Fruit fly (Drosophila melanogaster) whole organism, embryonic: ENCODE data around the gene CG15422.

Source experiments
- Abd-B ChIP-seq: fragments of 200-800 bp; sonication (Bioruptor generic); optimal IDR thresholded peaks from 2 replicates; lab custom pipeline; 2018; ENCODE audit warnings: missing biosample characterization, mild to moderate bottlenecking, missing genetic modification characterization, moderate library complexity
- CG11695 ChIP-seq: fragments of 200-800 bp; sonication (Bioruptor generic); IDR thresholded peaks from 3 replicates; pipeline ENCODE4 v1.3.6; 2022; ENCODE audit warnings: missing biosample characterization, missing genetic modification characterization
- CG12104 ChIP-seq: fragments of 200-800 bp; sonication (Bioruptor generic); optimal IDR thresholded peaks from 3 replicates; lab custom pipeline; 2016; ENCODE audit warnings: missing biosample characterization, missing genetic modification characterization
- CG12391 ChIP-seq: fragments of 200-800 bp; sonication (Bioruptor generic); optimal IDR thresholded peaks from 3 replicates; lab custom pipeline; 2018; ENCODE audit warnings: missing biosample characterization, mild to moderate bottlenecking, missing genetic modification characterization, moderate library complexity
- CG12744 ChIP-seq: fragments of 200-800 bp; sonication (Bioruptor generic); optimal IDR thresholded peaks from 2 replicates; lab custom pipeline; 2016; ENCODE audit warnings: missing biosample characterization, missing genetic modification characterization
- CG14441 ChIP-seq: fragments of 200-800 bp; sonication (Bioruptor generic); IDR thresholded peaks from 2 replicates; pipeline ENCODE4 v1.3.6; 2022; ENCODE audit warnings: missing biosample characterization, missing genetic modification characterization
- CG15601 ChIP-seq: fragments of 200-800 bp; sonication (Bioruptor generic); optimal IDR thresholded peaks from 3 replicates; lab custom pipeline; 2019; ENCODE audit warnings: missing biosample characterization, mild to moderate bottlenecking, missing genetic modification characterization, moderate library complexity
- CG17328 ChIP-seq: fragments of 200-800 bp; sonication (Bioruptor generic); IDR thresholded peaks from 2 replicates; pipeline ENCODE4 v1.3.6; 2022; ENCODE audit warnings: missing biosample characterization, missing genetic modification characterization
- CG18476 ChIP-seq: fragments of 200-800 bp; sonication (Bioruptor generic); optimal IDR thresholded peaks from 2 replicates; lab custom pipeline; 2016; ENCODE audit warnings: missing biosample characterization, mild to moderate bottlenecking, missing genetic modification characterization
- CG31365 ChIP-seq: fragments of 200-800 bp; sonication (Bioruptor generic); optimal IDR thresholded peaks from 2 replicates; lab custom pipeline; 2018; ENCODE audit warnings: missing biosample characterization, mild to moderate bottlenecking, missing genetic modification characterization
- CG3847 ChIP-seq: fragments of 200-800 bp; sonication (Bioruptor generic); IDR thresholded peaks from 2 replicates; pipeline ENCODE4 v1.3.6; 2022; ENCODE audit warnings: missing biosample characterization, missing genetic modification characterization
- CG4282 ChIP-seq: fragments of 200-800 bp; sonication (Bioruptor generic); optimal IDR thresholded peaks from 2 replicates; lab custom pipeline; 2016; ENCODE audit warnings: missing biosample characterization, missing genetic modification characterization
- CG5953 ChIP-seq: fragments of 200-800 bp; sonication (Bioruptor generic); IDR thresholded peaks from 2 replicates; pipeline ENCODE4 v1.3.6; 2022; ENCODE audit warnings: missing biosample characterization, missing genetic modification characterization
- CG7271 ChIP-seq: fragments of 200-800 bp; sonication (Bioruptor generic); optimal IDR thresholded peaks from 2 replicates; lab custom pipeline; 2018; ENCODE audit warnings: missing biosample characterization, mild to moderate bottlenecking, missing genetic modification characterization, moderate library complexity
- CG7963 ChIP-seq: fragments of 200-800 bp; sonication (Bioruptor generic); IDR thresholded peaks from 3 replicates; pipeline ENCODE4 v1.3.6; 2022; ENCODE audit warnings: missing biosample characterization, missing genetic modification characterization; ENCODE audit not compliant: partially characterized antibody
- CG8281 ChIP-seq: fragments of 200-800 bp; sonication (Bioruptor generic); optimal IDR thresholded peaks from 2 replicates; lab custom pipeline; 2018; ENCODE audit warnings: missing biosample characterization, mild to moderate bottlenecking, missing genetic modification characterization, moderate library complexity
- CG8388 ChIP-seq: fragments of 200-800 bp; sonication (Bioruptor generic); optimal IDR thresholded peaks from 2 replicates; lab custom pipeline; 2019; ENCODE audit warnings: missing biosample characterization, mild to moderate bottlenecking, missing genetic modification characterization, moderate library complexity
- Chrac-16 ChIP-seq: fragments of 200-800 bp; sonication (Bioruptor generic); optimal IDR thresholded peaks from 3 replicates; lab custom pipeline; 2016; ENCODE audit warnings: missing biosample characterization, missing genetic modification characterization
- D ChIP-seq, 2 experiments: fragments of 200-800 bp in 1 of 2; fragments of >200 bp in 1 of 2; sonication (Bioruptor generic) in 1 of 2; optimal IDR thresholded peaks; 2 replicates in 1 of 2; 3 replicates in 1 of 2; lab custom pipeline; 2017; ENCODE audit warnings: mild to moderate bottlenecking in 1 of 2, missing biosample characterization in 1 of 2, missing genetic modification characterization in 1 of 2, missing genetic modification reagents in 1 of 2
- Dbx ChIP-seq: fragments of 200-800 bp; sonication (Bioruptor generic); IDR thresholded peaks from 3 replicates; pipeline ENCODE4 v1.3.6; 2022; ENCODE audit warnings: missing biosample characterization, missing genetic modification characterization
- Dek ChIP-seq: fragments of 200-800 bp; sonication (Bioruptor generic); optimal IDR thresholded peaks from 3 replicates; lab custom pipeline; 2019; ENCODE audit warnings: missing biosample characterization, mild to moderate bottlenecking, missing genetic modification characterization, moderate library complexity
- E2f2 ChIP-seq: fragments of 200-800 bp; sonication (Bioruptor generic); IDR thresholded peaks from 2 replicates; pipeline ENCODE4 v1.3.6; 2022; ENCODE audit warnings: missing biosample characterization, missing genetic modification characterization
- Ets97D ChIP-seq: fragments of 200-800 bp; sonication (Bioruptor generic); optimal IDR thresholded peaks from 3 replicates; lab custom pipeline; 2016; ENCODE audit warnings: missing biosample characterization, missing genetic modification characterization
- Hr39 ChIP-seq: fragments of >200 bp; optimal IDR thresholded peaks from 2 replicates; lab custom pipeline; 2017
- Hsf ChIP-seq: fragments of 200-800 bp; sonication (Bioruptor generic); optimal IDR thresholded peaks from 3 replicates; lab custom pipeline; 2016; ENCODE audit warnings: missing biosample characterization, missing genetic modification characterization
- Mes4 ChIP-seq: fragments of 200-800 bp; sonication (Bioruptor generic); optimal IDR thresholded peaks from 2 replicates; lab custom pipeline; 2016; ENCODE audit warnings: missing biosample characterization, missing genetic modification characterization
- Myb ChIP-seq: fragments of 200-800 bp; sonication (Bioruptor generic); optimal IDR thresholded peaks from 2 replicates; lab custom pipeline; 2016; ENCODE audit warnings: missing biosample characterization, missing genetic modification characterization
- NC2β ChIP-seq: fragments of 200-800 bp; sonication (Bioruptor generic); optimal IDR thresholded peaks from 2 replicates; lab custom pipeline; 2016; ENCODE audit warnings: missing biosample characterization, missing genetic modification characterization
- Oli ChIP-seq: fragments of 200-800 bp; sonication (Bioruptor generic); optimal IDR thresholded peaks from 2 replicates; lab custom pipeline; 2018; ENCODE audit warnings: missing biosample characterization, mild to moderate bottlenecking, missing genetic modification characterization, moderate library complexity
- ara ChIP-seq: fragments of 200-800 bp; sonication (Bioruptor generic); IDR thresholded peaks from 2 replicates; pipeline ENCODE4 v1.3.6; 2022; ENCODE audit warnings: missing biosample characterization, missing genetic modification characterization
- btn ChIP-seq: fragments of 200-800 bp; sonication (Bioruptor generic); optimal IDR thresholded peaks from 2 replicates; lab custom pipeline; 2016; ENCODE audit warnings: missing biosample characterization, missing genetic modification characterization
- crc ChIP-seq: fragments of 200-800 bp; sonication (Bioruptor generic); optimal IDR thresholded peaks from 2 replicates; lab custom pipeline; 2016; ENCODE audit warnings: missing biosample characterization, missing genetic modification characterization
- crol ChIP-seq: fragments of 200-800 bp; sonication (Bioruptor generic); IDR thresholded peaks from 2 replicates; pipeline ENCODE4 v1.3.6; 2022; ENCODE audit warnings: missing biosample characterization, missing genetic modification characterization
- fd3F ChIP-seq: fragments of 200-800 bp; sonication (Bioruptor generic); optimal IDR thresholded peaks from 2 replicates; lab custom pipeline; 2018; ENCODE audit warnings: missing biosample characterization, mild to moderate bottlenecking, missing genetic modification characterization, moderate library complexity
- fd96Cb ChIP-seq: fragments of 200-800 bp; sonication (Bioruptor generic); optimal IDR thresholded peaks from 2 replicates; lab custom pipeline; 2018; ENCODE audit warnings: missing biosample characterization, mild to moderate bottlenecking, missing genetic modification characterization, moderate library complexity
- fu2 ChIP-seq: fragments of 200-800 bp; sonication (Bioruptor generic); optimal IDR thresholded peaks from 2 replicates; lab custom pipeline; 2016; ENCODE audit warnings: missing biosample characterization, missing genetic modification characterization
- gce ChIP-seq: fragments of 200-800 bp; sonication (Bioruptor generic); IDR thresholded peaks from 3 replicates; pipeline ENCODE4 v1.3.6; 2022; ENCODE audit warnings: missing biosample characterization, missing genetic modification characterization
- gcm ChIP-seq: fragments of 200-800 bp; sonication (Bioruptor generic); optimal IDR thresholded peaks from 2 replicates; lab custom pipeline; 2019; ENCODE audit warnings: missing biosample characterization, mild to moderate bottlenecking, missing genetic modification characterization, moderate library complexity
- gro ChIP-seq: fragments of 200-800 bp; sonication (Bioruptor generic); optimal IDR thresholded peaks from 2 replicates; lab custom pipeline; 2016; ENCODE audit warnings: missing biosample characterization, missing genetic modification characterization
- her ChIP-seq: fragments of 200-800 bp; sonication (Bioruptor generic); optimal IDR thresholded peaks from 2 replicates; lab custom pipeline; 2016; ENCODE audit warnings: missing biosample characterization, missing genetic modification characterization
- hth ChIP-seq: fragments of >200 bp; optimal IDR thresholded peaks from 2 replicates; lab custom pipeline; 2017; ENCODE audit warnings: inconsistent platforms
- jumu ChIP-seq: fragments of 200-800 bp; sonication (Bioruptor generic); optimal IDR thresholded peaks from 3 replicates; lab custom pipeline; 2016; ENCODE audit warnings: missing biosample characterization, missing genetic modification characterization
- klu ChIP-seq: fragments of 200-800 bp; sonication (Bioruptor generic); IDR thresholded peaks from 2 replicates; pipeline ENCODE4 v1.3.6; 2022; ENCODE audit warnings: missing biosample characterization, missing genetic modification characterization
- oc ChIP-seq: fragments of 200-800 bp; sonication (Bioruptor generic); optimal IDR thresholded peaks from 2 replicates; lab custom pipeline; 2018; ENCODE audit warnings: missing biosample characterization, mild to moderate bottlenecking, missing genetic modification characterization, moderate library complexity
- prd ChIP-seq, 3 experiments: fragments of >200 bp in 2 of 3; fragments of 200-800 bp in 1 of 3; sonication (Bioruptor generic) in 1 of 3; optimal IDR thresholded peaks in 2 of 3; IDR thresholded peaks in 1 of 3; 2 replicates in 2 of 3; 3 replicates in 1 of 3; pipeline versions ENCODE4 v1.3.6 to Lab custom; 2017 to 2022; ENCODE audit warnings: missing biosample characterization in 1 of 3, missing genetic modification characterization in 1 of 3
- sens-2 ChIP-seq: fragments of 200-800 bp; sonication (Bioruptor generic); IDR thresholded peaks from 2 replicates; pipeline ENCODE4 v1.3.6; 2022; ENCODE audit warnings: missing biosample characterization, missing genetic modification characterization
- slbo ChIP-seq: fragments of 200-800 bp; sonication (Bioruptor generic); IDR thresholded peaks from 2 replicates; pipeline ENCODE4 v1.3.6; 2022; ENCODE audit warnings: missing biosample characterization, missing genetic modification characterization
- sqz ChIP-seq: fragments of 200-800 bp; sonication (Bioruptor generic); optimal IDR thresholded peaks from 3 replicates; lab custom pipeline; 2018; ENCODE audit warnings: missing biosample characterization, mild to moderate bottlenecking, missing genetic modification characterization
- tap ChIP-seq: fragments of 200-800 bp; optimal IDR thresholded peaks from 3 replicates; lab custom pipeline; 2019; ENCODE audit warnings: missing biosample characterization, mild to moderate bottlenecking, missing genetic modification characterization, moderate library complexity
- wor ChIP-seq: fragments of 200-800 bp; sonication (Bioruptor generic); IDR thresholded peaks from 2 replicates; pipeline ENCODE4 v1.3.6; 2022; ENCODE audit warnings: missing biosample characterization, missing genetic modification characterization

Gene CG15422

dm6 chr2L:4053421-4054091, 48.8 kb downstream of the CG15422 start (continued):
- TF ChIP-seq ara (GFP tag; lab: Robert Waterston, UW) (peak; percentile 79), Hsf (peak; percentile 37), CG8281 (tag; lab: Kevin White, UChicago) (no peak), gce (GFP tag; lab: Robert Waterston, UW) (no peak), Dek (tag; lab: Kevin White, UChicago) (peak; percentile 51), tap (tag; lab: Kevin White, UChicago) (peak; percentile 70), CG31365 (tag; lab: Kevin White, UChicago) (no peak), CG12391 (tag; lab: Kevin White, UChicago) (peak; percentile 93), CG12744 (GFP tag; lab: Kevin White, UChicago) (no peak), CG15601 (peak; percentile 87), CG4282 (GFP tag; lab: Kevin White, UChicago) (no peak), gro (GFP tag; lab: Kevin White, UChicago) (no peak), Ets97D (no peak), CG11695 (GFP tag; lab: Robert Waterston, UW) (peak; percentile 74), slbo (GFP tag; lab: Robert Waterston, UW) (peak; percentile 64), Abd-B (GFP tag; lab: Kevin White, UChicago) (no peak), Myb (GFP tag; lab: Kevin White, UChicago) (no peak), btn (GFP tag; lab: Kevin White, UChicago) (no peak), CG7271 (tag; lab: Kevin White, UChicago) (peak; percentile 37), CG14441 (no peak), D (optimal IDR thresholded peaks at IDR 0.05; lab: Kevin White, UChicago) (no peak), D (GFP tag; optimal IDR thresholded peaks at IDR 0.05; lab: Kevin White, UChicago) (peak; percentile 81), fd3F (GFP tag; lab: Kevin White, UChicago) (no peak), her (GFP tag; lab: Kevin White, UChicago) (no peak), CG18476 (GFP tag; lab: Kevin White, UChicago) (peak; percentile 10), Chrac-16 (peak; percentile 70), Mes4 (GFP tag; lab: Kevin White, UChicago) (no peak), crc (GFP tag; lab: Kevin White, UChicago) (no peak), CG7963 (GFP tag; lab: Robert Waterston, UW) (no peak), fd96Cb (tag; lab: Kevin White, UChicago) (peak; percentile 66), NC2β (GFP tag; lab: Kevin White, UChicago) (peak; percentile 6), gcm (GFP tag; lab: Kevin White, UChicago) (peak; percentile 87), hth (no peak), Hr39 (no peak), oc (tag; lab: Kevin White, UChicago) (peak; percentile 84), Dbx (GFP tag; lab: Robert Waterston, UW) (0 out of 3 replicates have a peak, but pooled peaks have one; percentile 33), crol (GFP tag; lab: Robert Waterston, UW) (peak; percentile 50; the same call in 1 of the 2 replicates), CG12104 (peak; percentile 60), fu2 (GFP tag; lab: Kevin White, UChicago) (no peak), sqz (GFP tag; lab: Kevin White, UChicago) (peak; percentile 52), E2f2 (GFP tag; lab: Robert Waterston, UW) (no peak), wor (GFP tag; lab: Robert Waterston, UW) (peak; percentile 65), CG8388 (GFP tag; lab: Kevin White, UChicago) (peak; percentile 76), jumu (GFP tag; lab: Kevin White, UChicago) (peak; percentile 1), prd (optimal IDR thresholded peaks at IDR 0.05; lab: Kevin White, UChicago) (no peak), prd (GFP tag; IDR thresholded peaks at IDR 0.05; lab: Robert Waterston, UW) (peak; percentile 76; the same call in 2 of the 3 replicates), sens-2 (GFP tag; lab: Robert Waterston, UW) (no peak), CG3847 (no peak; the same call in 1 of the 2 replicates), Oli (tag; lab: Kevin White, UChicago) (peak; percentile 65), CG17328 (GFP tag; lab: Robert Waterston, UW) (peak; percentile 87), CG5953 (GFP tag; lab: Robert Waterston, UW) (no peak), klu (no peak; the same call in 1 of the 2 replicates)
